Fruit fly (Drosophila melanogaster): ENCODE measurements around the gene GILT3.

DNA sequence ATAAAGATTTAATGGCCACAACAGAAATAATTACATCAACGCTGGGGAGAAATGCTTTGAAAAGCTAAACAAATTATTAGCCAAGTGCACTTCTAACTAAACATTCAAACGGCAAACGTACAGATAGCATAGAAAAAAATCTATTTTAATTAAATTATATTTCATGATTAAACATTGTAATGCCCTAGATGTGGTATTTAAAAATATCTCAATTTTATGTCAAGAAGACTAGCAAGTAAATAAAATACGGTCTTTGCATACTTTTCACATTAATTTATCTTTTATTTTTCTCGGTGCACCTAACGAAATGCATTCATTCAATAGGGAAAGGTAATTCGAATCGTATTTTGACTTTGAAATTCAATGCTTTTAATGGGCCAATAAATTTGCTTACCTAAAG, 17.6 kb upstream of the GILT3 start:
- TF ChIP-seq CG8478 (optimal IDR thresholded peaks at IDR 0.05) (no peak), CTCF (optimal IDR thresholded peaks at IDR 0.05) (no peak)
